Worm (Caenorhabditis elegans) whole organism, L3 larva: Measurements from ENCODE around the gene srh-46.

ENCODE experiments used
- ZK546.5 ChIP-seq: sonication (generic microtip); optimal IDR thresholded peaks from 2 replicates; lab custom pipeline; 2017; ENCODE audit warnings: missing biosample characterization, missing genetic modification characterization
- aly-2 ChIP-seq: fragments of 150-350 bp; optimal IDR thresholded peaks from 2 replicates; lab custom pipeline; 2014; ENCODE audit warnings: missing biosample characterization, missing genetic modification characterization
- ama-1 ChIP-seq: fragments of 150-350 bp; optimal IDR thresholded peaks from 2 replicates; lab custom pipeline; 2018
- ceh-28 ChIP-seq: fragments of 150-350 bp; optimal IDR thresholded peaks from 2 replicates; lab custom pipeline; 2014; ENCODE audit warnings: missing biosample characterization, missing genetic modification reagents, missing genetic modification characterization
- ceh-82 ChIP-seq: fragments of 150-350 bp; optimal IDR thresholded peaks from 2 replicates; lab custom pipeline; 2014; ENCODE audit warnings: missing biosample characterization, missing genetic modification characterization
- ceh-9 ChIP-seq: sonication (generic microtip); optimal IDR thresholded peaks from 2 replicates; lab custom pipeline; 2018; ENCODE audit warnings: missing biosample characterization, missing genetic modification characterization
- daf-12 ChIP-seq: fragments of 150-350 bp; optimal IDR thresholded peaks from 2 replicates; lab custom pipeline; 2014; ENCODE audit warnings: missing biosample characterization, missing genetic modification reagents, missing genetic modification characterization
- egl-27 ChIP-seq: sonication (generic microtip); optimal IDR thresholded peaks from 4 replicates; lab custom pipeline; 2017; ENCODE audit warnings: missing biosample characterization, missing genetic modification reagents, missing genetic modification characterization
- egl-5 ChIP-seq: fragments of 150-350 bp; optimal IDR thresholded peaks from 2 replicates; lab custom pipeline; 2017; ENCODE audit warnings: missing biosample characterization, missing genetic modification reagents, missing genetic modification characterization, inconsistent platforms
- elt-1 ChIP-seq: fragments of 150-350 bp; optimal IDR thresholded peaks from 2 replicates; lab custom pipeline; 2014; ENCODE audit warnings: missing biosample characterization, missing genetic modification characterization
- elt-2 ChIP-seq: sonication (generic microtip); optimal IDR thresholded peaks from 2 replicates; lab custom pipeline; 2016; ENCODE audit warnings: missing genetic modification reagents, mild to moderate bottlenecking, missing genetic modification characterization, missing compliant biosample characterization
- elt-3 ChIP-seq, 3 experiments: fragments of 150-350 bp in 1 of 3; sonication (generic microtip) in 2 of 3; optimal IDR thresholded peaks; 2 replicates in 2 of 3; 4 replicates in 1 of 3; lab custom pipeline; 2014 to 2017; ENCODE audit warnings: missing biosample characterization in 3 of 3, missing genetic modification characterization in 3 of 3
- eor-1 ChIP-seq, 2 experiments: fragments of 150-350 bp; optimal IDR thresholded peaks; 2 replicates each; lab custom pipeline; 2014 to 2018; ENCODE audit warnings: missing biosample characterization in 2 of 2, missing genetic modification characterization in 2 of 2
- fkh-10 ChIP-seq: sonication (generic microtip); optimal IDR thresholded peaks from 2 replicates; lab custom pipeline; 2017; ENCODE audit warnings: missing biosample characterization, missing genetic modification reagents, missing genetic modification characterization
- fkh-2 ChIP-seq: fragments of 150-350 bp; optimal IDR thresholded peaks from 2 replicates; lab custom pipeline; 2014; ENCODE audit warnings: missing biosample characterization, missing genetic modification reagents, missing genetic modification characterization
- fos-1 ChIP-seq: fragments of 150-350 bp; optimal IDR thresholded peaks from 2 replicates; lab custom pipeline; 2014; ENCODE audit warnings: missing biosample characterization, missing genetic modification characterization
- jun-1 ChIP-seq: fragments of 150-350 bp; optimal IDR thresholded peaks from 2 replicates; lab custom pipeline; 2014; ENCODE audit warnings: missing biosample characterization, missing genetic modification reagents, missing genetic modification characterization
- lin-15B ChIP-seq: fragments of 150-350 bp; optimal IDR thresholded peaks from 2 replicates; lab custom pipeline; 2014; ENCODE audit warnings: missing biosample characterization, missing genetic modification characterization
- lsy-12 ChIP-seq: sonication (generic microtip); optimal IDR thresholded peaks from 2 replicates; lab custom pipeline; 2016; ENCODE audit warnings: mild to moderate bottlenecking, missing genetic modification characterization, missing compliant biosample characterization
- mdl-1 ChIP-seq: fragments of 150-350 bp; optimal IDR thresholded peaks from 2 replicates; lab custom pipeline; 2014; ENCODE audit warnings: missing biosample characterization, missing genetic modification characterization
- mml-1 ChIP-seq: fragments of 150-350 bp; sonication (generic microtip); optimal IDR thresholded peaks from 3 replicates; lab custom pipeline; 2014; ENCODE audit warnings: missing biosample characterization, missing genetic modification characterization
- nfya-1 ChIP-seq: sonication (generic microtip); optimal IDR thresholded peaks from 2 replicates; lab custom pipeline; 2017; ENCODE audit warnings: missing genetic modification characterization, mild to moderate bottlenecking, missing compliant biosample characterization, antibody characterized with exemption, moderate library complexity; ENCODE audit not compliant: insufficient read depth
- nhr-11 ChIP-seq: fragments of 150-350 bp; optimal IDR thresholded peaks from 2 replicates; lab custom pipeline; 2014; ENCODE audit warnings: missing biosample characterization, missing genetic modification characterization
- nhr-12 ChIP-seq: fragments of 150-350 bp; optimal IDR thresholded peaks from 2 replicates; lab custom pipeline; 2014; ENCODE audit warnings: missing biosample characterization, missing genetic modification characterization
- nhr-23 ChIP-seq: fragments of 150-350 bp; optimal IDR thresholded peaks from 2 replicates; lab custom pipeline; 2014; ENCODE audit warnings: missing biosample characterization, missing genetic modification reagents, missing genetic modification characterization
- nhr-237 ChIP-seq: fragments of 150-350 bp; optimal IDR thresholded peaks from 2 replicates; lab custom pipeline; 2014; ENCODE audit warnings: missing biosample characterization, missing genetic modification characterization
- nhr-25 ChIP-seq: sonication (generic microtip); optimal IDR thresholded peaks from 2 replicates; lab custom pipeline; 2017; ENCODE audit warnings: missing biosample characterization, missing genetic modification characterization
- nhr-28 ChIP-seq: fragments of 150-350 bp; optimal IDR thresholded peaks from 2 replicates; lab custom pipeline; 2014; ENCODE audit warnings: missing biosample characterization, missing genetic modification characterization
- nhr-43 ChIP-seq: sonication (generic microtip); optimal IDR thresholded peaks from 2 replicates; lab custom pipeline; 2016; ENCODE audit warnings: mild to moderate bottlenecking, missing genetic modification characterization, missing compliant biosample characterization; ENCODE audit not compliant: poor library complexity, severe bottlenecking
- nhr-77 ChIP-seq: fragments of 150-350 bp; optimal IDR thresholded peaks from 2 replicates; lab custom pipeline; 2014; ENCODE audit warnings: missing biosample characterization, missing genetic modification characterization
- pha-4 ChIP-seq: fragments of 150-350 bp; optimal IDR thresholded peaks from 2 replicates; lab custom pipeline; 2014; ENCODE audit warnings: missing biosample characterization, missing genetic modification reagents, missing genetic modification characterization
- pqm-1 ChIP-seq: fragments of 150-350 bp; optimal IDR thresholded peaks from 2 replicates; lab custom pipeline; 2017; ENCODE audit warnings: missing biosample characterization, missing genetic modification characterization, inconsistent platforms
- skn-1 ChIP-seq: fragments of 150-350 bp; optimal IDR thresholded peaks from 2 replicates; lab custom pipeline; 2014; ENCODE audit warnings: missing biosample characterization, missing genetic modification characterization
- snpc-4 ChIP-seq: fragments of 150-350 bp; optimal IDR thresholded peaks from 2 replicates; lab custom pipeline; 2014; ENCODE audit warnings: missing biosample characterization, missing genetic modification characterization
- tbx-2 ChIP-seq: sonication (generic microtip); optimal IDR thresholded peaks from 2 replicates; lab custom pipeline; 2016; ENCODE audit warnings: mild to moderate bottlenecking, missing genetic modification characterization, missing compliant biosample characterization
- zag-1 ChIP-seq: fragments of 150-350 bp; optimal IDR thresholded peaks from 2 replicates; lab custom pipeline; 2014; ENCODE audit warnings: missing biosample characterization, missing genetic modification characterization
- ztf-4 ChIP-seq: fragments of 150-350 bp; optimal IDR thresholded peaks from 2 replicates; lab custom pipeline; 2014; ENCODE audit warnings: missing biosample characterization, missing genetic modification characterization

srh-46 gene

DNA sequence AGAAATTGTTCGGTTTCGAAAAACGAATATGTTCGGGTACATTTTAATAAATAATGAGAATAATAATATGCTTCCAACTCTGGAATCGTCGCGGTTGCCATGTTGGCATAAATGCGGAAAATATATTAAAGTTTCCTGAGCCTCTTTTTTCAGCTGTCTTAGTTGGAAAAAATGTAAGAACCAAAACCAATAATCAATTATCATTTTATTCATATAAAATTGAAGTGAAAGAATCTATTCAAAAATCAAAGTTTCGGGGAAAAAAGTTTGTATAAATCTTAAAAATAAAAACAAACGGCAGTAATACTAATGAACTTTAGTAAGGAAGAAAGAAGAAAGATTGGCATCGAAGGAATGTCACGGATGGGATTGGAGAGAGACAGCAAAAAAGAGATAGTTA lies 2.2 kb upstream of the srh-46 start, which contains the start of gene srh-45:
Gene srh-45, minus strand, starts transcription at position 101 of the 400 bp plus-strand sequence.
- TF ChIP-seq elt-3 (tag; optimal IDR thresholded peaks at IDR 0.05; lab: Kevin White, UChicago) = no peak
- TF ChIP-seq ceh-9 (tag; lab: Kevin White, UChicago) = no peak
- TF ChIP-seq lin-15B (tag; lab: Kevin White, UChicago) = no peak
- no peak for TF ChIP-seq tbx-2 (tag; lab: Kevin White, UChicago)
- TF ChIP-seq egl-5 (tag; lab: Kevin White, UChicago) = no peak
- TF ChIP-seq nfya-1 (tag; lab: Kevin White, UChicago) = no peak
- no peak for TF ChIP-seq nhr-11 (tag; lab: Kevin White, UChicago)
- TF ChIP-seq fos-1 (tag; lab: Kevin White, UChicago) = no peak
- no peak for TF ChIP-seq lsy-12 (tag; lab: Kevin White, UChicago)
- TF ChIP-seq mdl-1 (tag; lab: Kevin White, UChicago) = no peak
- TF ChIP-seq, all 47 proteins: peak for 0

DNA sequence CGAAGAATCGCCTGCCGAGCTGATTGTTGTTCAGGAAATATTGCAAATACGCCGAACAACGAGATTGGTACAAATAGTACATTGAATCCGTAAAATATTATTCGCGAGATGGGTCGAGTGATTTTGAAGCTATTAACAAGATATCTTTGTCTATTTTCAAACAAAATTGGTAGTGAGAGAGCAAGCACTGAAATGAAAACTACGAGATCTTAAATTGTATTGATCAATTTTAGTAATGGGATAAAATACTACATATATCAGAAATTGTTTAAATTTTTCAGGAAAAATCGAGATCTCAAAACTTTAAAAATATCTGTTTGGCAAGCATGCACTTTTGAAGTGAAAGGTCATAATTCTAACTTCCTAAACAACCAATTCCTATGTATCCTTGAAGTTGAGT lies 1.5 kb upstream of the srh-46 start:
- TF ChIP-seq nhr-237 (tag; lab: Kevin White, UChicago) (no peak), lsy-12 (tag; lab: Kevin White, UChicago) (no peak), nhr-11 (tag; lab: Kevin White, UChicago) (no peak), ZK546.5 (no peak), elt-1 (tag; lab: Kevin White, UChicago) (no peak), nfya-1 (tag; lab: Kevin White, UChicago) (no peak), jun-1 (tag; lab: Kevin White, UChicago) (no peak), egl-5 (tag; lab: Kevin White, UChicago) (no peak), pha-4 (tag; lab: Kevin White, UChicago) (no peak), ceh-28 (no peak), fkh-2 (tag; lab: Kevin White, UChicago) (no peak), pqm-1 (tag; lab: Kevin White, UChicago) (no peak), ztf-4 (tag; lab: Kevin White, UChicago) (no peak), nhr-12 (tag; lab: Kevin White, UChicago) (no peak)

DNA sequence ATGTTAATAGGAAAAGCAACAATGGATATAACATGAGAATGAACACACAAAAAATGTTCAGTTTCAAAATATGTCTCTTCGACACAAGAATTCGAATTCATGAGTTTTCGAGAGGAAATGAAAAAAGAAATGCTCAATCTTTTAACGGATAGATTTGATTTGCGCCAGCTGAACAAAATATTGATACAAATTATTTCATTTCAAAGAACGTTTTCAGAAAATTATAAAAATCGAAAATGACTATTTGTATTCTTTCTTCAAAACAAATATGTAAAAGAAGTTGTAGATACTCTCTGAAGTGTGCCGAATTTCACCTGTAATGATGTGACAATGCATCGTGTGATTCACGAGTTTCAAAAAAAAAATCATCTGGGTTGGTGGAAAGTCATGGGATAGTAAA lies 2.1 kb downstream of the srh-46 start, which contains the start of gene srh-47:
Gene srh-47, minus strand, starts transcription at position 101 of the 400 bp plus-strand sequence.
- TF ChIP-seq egl-27 (no peak), elt-2 (no peak), nhr-28 (no peak), ama-1 (lab: Kevin White, UChicago) (no peak), elt-3 (tag; optimal IDR thresholded peaks at IDR 0.05; lab: Kevin White, UChicago) (no peak), ZK546.5 (no peak), ceh-28 (no peak), lin-15B (tag; lab: Kevin White, UChicago) (no peak), snpc-4 (tag; lab: Kevin White, UChicago) (no peak), nhr-43 (tag; lab: Kevin White, UChicago) (no peak), aly-2 (tag; lab: Kevin White, UChicago) (no peak), nhr-237 (tag; lab: Kevin White, UChicago) (no peak), nhr-12 (tag; lab: Kevin White, UChicago) (no peak), mml-1 (tag; lab: Kevin White, UChicago) (no peak), tbx-2 (tag; lab: Kevin White, UChicago) (no peak), nhr-25 (tag; lab: Kevin White, UChicago) (no peak), nfya-1 (tag; lab: Kevin White, UChicago) (no peak), ceh-82 (tag; lab: Kevin White, UChicago) (no peak), daf-12 (tag; lab: Kevin White, UChicago) (no peak), zag-1 (no peak)

ce11 chrV:11299406-11299805 lies 3.3 kb downstream of the srh-46 start:
- no peak for TF ChIP-seq nfya-1 (tag; lab: Kevin White, UChicago)
- no peak for TF ChIP-seq ama-1 (lab: Kevin White, UChicago)
- no peak for TF ChIP-seq fkh-10
- no peak for TF ChIP-seq nhr-28
- no peak for TF ChIP-seq skn-1 (tag; lab: Kevin White, UChicago)
- no peak for TF ChIP-seq elt-2
- TF ChIP-seq nhr-23 = no peak
- no peak for TF ChIP-seq eor-1 (tag; optimal IDR thresholded peaks at IDR 0.05; lab: Kevin White, UChicago)
- TF ChIP-seq snpc-4 (tag; lab: Kevin White, UChicago) = no peak
- TF ChIP-seq lin-15B (tag; lab: Kevin White, UChicago) = no peak
- no peak for TF ChIP-seq nhr-77
- TF ChIP-seq, all 47 proteins: peak for 0
